Worm (Caenorhabditis elegans): ENCODE results near the gene slc-17.9.

Gene slc-17.9

ce11 chrX:9756971-9757370, 7.8 kb downstream of the slc-17.9 start, which contains the start of gene T09B9.1:
Gene T09B9.1, plus strand, starts transcription at chrX:9757271.
- TF ChIP-seq unc-62 (GFP tag; optimal IDR thresholded peaks at IDR 0.05), result no peak

- TF ChIP-seq unc-62 (GFP tag; optimal IDR thresholded peaks at IDR 0.05), result no peak
These were observed 10.2 kb downstream of the slc-17.9 start for ce11 chrX:9754537-9754936.

- TF ChIP-seq unc-62 (GFP tag; optimal IDR thresholded peaks at IDR 0.05), result no peak
These were observed 22.7 kb downstream of the slc-17.9 start for ce11 chrX:9742058-9742457.

ce11 chrX:9737730-9738129, 27.0 kb downstream of the slc-17.9 start, which contains the start of gene F15G9.5:
Gene F15G9.5, minus strand, starts transcription at chrX:9737888.
- TF ChIP-seq unc-62 (GFP tag; optimal IDR thresholded peaks at IDR 0.05), result no peak

ce11 chrX:9735479-9735878, 29.2 kb downstream of the slc-17.9 start:
- TF ChIP-seq unc-62 (GFP tag; optimal IDR thresholded peaks at IDR 0.05), result no peak

- no peak for TF ChIP-seq unc-62 (GFP tag; optimal IDR thresholded peaks at IDR 0.05)
These were observed 45.7 kb downstream of the slc-17.9 start for ce11 chrX:9719070-9719469.

- no peak for TF ChIP-seq unc-62 (GFP tag; optimal IDR thresholded peaks at IDR 0.05)
These were observed 47.5 kb downstream of the slc-17.9 start, which contains the start of gene him-4 for ce11 chrX:9717265-9717664. Gene him-4, plus strand, starts transcription at chrX:9717565.

- no peak for TF ChIP-seq unc-62 (GFP tag; optimal IDR thresholded peaks at IDR 0.05)
These were observed 51.1 kb downstream of the slc-17.9 start, which contains the start of gene F15G9.2 for ce11 chrX:9713613-9714012. Gene F15G9.2, minus strand, starts transcription at chrX:9713713.

Measured in whole organism, dauer.